Worm (Caenorhabditis elegans): Measurements from ENCODE around the gene col-131.

col-131 gene

DNA sequence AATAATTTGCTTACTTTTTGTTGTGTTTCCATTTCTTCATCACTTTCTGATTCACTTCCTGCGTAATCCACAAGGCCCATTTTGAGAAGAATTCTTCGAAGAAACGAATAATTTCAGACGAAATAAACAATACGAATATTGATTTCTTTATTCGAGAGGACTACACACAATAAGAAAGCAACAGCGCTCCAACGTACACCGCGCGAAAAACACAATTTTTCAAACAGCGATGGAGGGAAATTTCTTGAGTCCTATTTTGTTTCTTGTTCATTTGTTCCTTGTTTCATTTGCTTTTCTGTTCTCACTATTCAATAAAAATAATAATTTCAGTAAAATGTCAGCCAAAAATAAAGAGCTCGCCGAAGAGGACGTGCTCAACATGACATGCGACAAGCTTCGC, 26.6 kb upstream of the col-131 start, which contains the start of the genes prcc-1 and C39E9.12 (continued):
- TF ChIP-seq nhr-28 (tag; optimal IDR thresholded peaks at IDR 0.05) (peak; percentile 60), madf-5 (GFP tag; IDR thresholded peaks at IDR 0.05) (no peak), pha-4 (GFP tag; IDR thresholded peaks at IDR 0.05) (no peak), pha-4 (tag; optimal IDR thresholded peaks at IDR 0.05) (peak; percentile 25), madf-9 (GFP tag; conservative IDR thresholded peaks at IDR 0.05) (no peak), ama-1 (optimal IDR thresholded peaks at IDR 0.05) (peak; percentile 4), jun-1 (tag; optimal IDR thresholded peaks at IDR 0.05) (no peak), dve-1 (tag; optimal IDR thresholded peaks at IDR 0.05; ENCODE audit: insufficient read depth) (peak; percentile 53), zag-1 (tag; optimal IDR thresholded peaks at IDR 0.05) (no peak), ceh-44 (GFP tag; IDR thresholded peaks at IDR 0.05) (no peak), snpc-4 (tag; optimal IDR thresholded peaks at IDR 0.05) (no peak), mes-2 (tag; optimal IDR thresholded peaks at IDR 0.05; ENCODE audit: poor library complexity, severe bottlenecking) (peak; percentile 82), lin-15B (tag; optimal IDR thresholded peaks at IDR 0.05) (no peak), spr-1 (tag; optimal IDR thresholded peaks at IDR 0.05) (no peak), F10B5.3 (tag; optimal IDR thresholded peaks at IDR 0.05) (no peak), lin-39 (tag; optimal IDR thresholded peaks at IDR 0.05) (no peak), unc-39 (tag; optimal IDR thresholded peaks at IDR 0.05) (no peak), lin-1 (GFP tag; IDR thresholded peaks at IDR 0.05) (no peak), snpc-1.2 (GFP tag; IDR thresholded peaks at IDR 0.05) (no peak), hlh-30 (tag; optimal IDR thresholded peaks at IDR 0.05; ENCODE audit: insufficient read depth) (peak; percentile 53), dmd-9 (GFP tag; IDR thresholded peaks at IDR 0.05) (no peak), dpl-1 (GFP tag; optimal IDR thresholded peaks at IDR 0.05) (peak; percentile 90), cey-2 (tag; optimal IDR thresholded peaks at IDR 0.05; ENCODE audit: borderline replicate concordance, insufficient read depth) (no peak), ceh-82 (tag; optimal IDR thresholded peaks at IDR 0.05) (no peak), arid-1 (GFP tag; conservative IDR thresholded peaks at IDR 0.05) (no peak), ctbp-1 (GFP tag; IDR thresholded peaks at IDR 0.05) (no peak), lsy-2 (tag; optimal IDR thresholded peaks at IDR 0.05) (peak in 1 of 2 experiments; percentile 88), egl-27 (tag; optimal IDR thresholded peaks at IDR 0.05) (no peak), egl-43 (GFP tag; IDR thresholded peaks at IDR 0.05) (no peak), nhr-6 (tag; optimal IDR thresholded peaks at IDR 0.05) (peak; percentile 76), unc-130 (GFP tag; optimal IDR thresholded peaks at IDR 0.05) (peak; percentile 80)

DNA sequence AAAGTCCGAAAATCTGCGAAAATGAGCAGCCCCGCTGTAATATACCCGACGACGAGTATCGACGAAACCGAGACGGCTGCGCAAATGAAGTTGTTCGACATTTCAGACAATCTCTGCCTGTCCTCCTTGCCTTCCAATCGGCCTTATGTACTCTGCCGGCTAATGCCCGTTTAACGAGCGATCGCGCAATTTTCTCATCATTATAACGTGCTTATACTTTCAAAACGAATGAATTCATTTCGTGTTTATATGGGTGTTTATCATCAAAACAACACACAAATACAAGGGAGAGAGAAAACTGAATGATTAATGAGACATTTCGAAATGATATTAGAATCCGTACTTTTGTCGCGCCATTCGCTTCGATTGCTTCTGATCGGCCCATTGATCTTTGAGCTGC, 23.9 kb upstream of the col-131 start, which contains the start of gene col-132:
Gene col-132, minus strand, starts transcription at position 101 of the 400 bp plus-strand sequence.
- TF ChIP-seq lir-3 (tag; optimal IDR thresholded peaks at IDR 0.05) (no peak), R02D3.7 (tag; optimal IDR thresholded peaks at IDR 0.05) (no peak)

ce11 chrIV:13089671-13090242, 22.7 kb upstream of the col-131 start:
- TF ChIP-seq nhr-42 (GFP tag; IDR thresholded peaks at IDR 0.05) (no peak), spr-3 (GFP tag; optimal IDR thresholded peaks at IDR 0.05) (no peak), nhr-10 (tag; optimal IDR thresholded peaks at IDR 0.05) (no peak), egl-43 (GFP tag; IDR thresholded peaks at IDR 0.05) (0 out of 2 replicates have a peak, but pooled peaks have one; percentile 5), set-16 (GFP tag; IDR thresholded peaks at IDR 0.05) (peak; percentile 95)

ce11 chrIV:13086705-13087104, 19.6 kb upstream of the col-131 start, which contains the start of gene spin-2:
Gene spin-2 (plus strand): TSS chrIV:13087005.
- TF ChIP-seq ceh-82 (tag; optimal IDR thresholded peaks at IDR 0.05) (no peak), dmd-9 (GFP tag; IDR thresholded peaks at IDR 0.05) (no peak)
